Worm (Caenorhabditis elegans) whole organism, dauer: ENCODE data around the gene Y51H7C.10.

Experiments
- unc-62 ChIP-seq: sonication (generic microtip); optimal IDR thresholded peaks from 2 replicates; lab custom pipeline; 2017; ENCODE audit warnings: missing biosample characterization, missing genetic modification reagents, missing genetic modification characterization

Y51H7C.10 gene

ce11 chrII:1402167-1402619, 21.4 kb downstream of the Y51H7C.10 start, which contains the start of gene Y51H7C.7:
Y51H7C.7 (plus strand) TSS chrII:1402569.
- TF ChIP-seq unc-62 (GFP tag; lab: Kevin White, UChicago), result no peak

- TF ChIP-seq unc-62 (GFP tag; lab: Kevin White, UChicago), result no peak
Measured at ce11 chrII:1401474-1401873, 22.1 kb downstream of the Y51H7C.10 start, which contains the start of gene Y51H7C.8. Y51H7C.8 (plus strand) TSS chrII:1401774.

- no peak for TF ChIP-seq unc-62 (GFP tag; lab: Kevin White, UChicago)
Measured at ce11 chrII:1400105-1400504, 23.5 kb downstream of the Y51H7C.10 start, which contains the start of gene F54D12.1. F54D12.1 (plus strand) TSS chrII:1400405.

- TF ChIP-seq unc-62 (GFP tag; lab: Kevin White, UChicago), result no peak
Measured at ce11 chrII:1398396-1398795, 25.2 kb downstream of the Y51H7C.10 start, which contains the start of gene F54D12.2. F54D12.2 (plus strand) TSS chrII:1398696.

ce11 chrII:1397703-1398102, 25.9 kb downstream of the Y51H7C.10 start, which contains the start of gene F54D12.8:
F54D12.8 (minus strand) TSS chrII:1398038.
- no peak for TF ChIP-seq unc-62 (GFP tag; lab: Kevin White, UChicago)

- TF ChIP-seq unc-62 (GFP tag; lab: Kevin White, UChicago), result no peak
Measured at ce11 chrII:1386478-1386877, 37.1 kb downstream of the Y51H7C.10 start, which contains the start of gene aat-7. aat-7 (plus strand) TSS chrII:1386870.

- no peak for TF ChIP-seq unc-62 (GFP tag; lab: Kevin White, UChicago)
Measured at ce11 chrII:1385280-1385679, 38.3 kb downstream of the Y51H7C.10 start, which contains the start of gene F54D12.7. F54D12.7 (minus strand) TSS chrII:1385380.

ce11 chrII:1381618-1382017, 41.9 kb downstream of the Y51H7C.10 start, which contains the start of gene F54D12.9:
F54D12.9 (minus strand) TSS chrII:1381718.
- no peak for TF ChIP-seq unc-62 (GFP tag; lab: Kevin White, UChicago)

- no peak for TF ChIP-seq unc-62 (GFP tag; lab: Kevin White, UChicago)
Measured at ce11 chrII:1378259-1378658, 45.3 kb downstream of the Y51H7C.10 start, which contains the start of gene F54D12.10. F54D12.10 (minus strand) TSS chrII:1378359.

- TF ChIP-seq unc-62 (GFP tag; lab: Kevin White, UChicago), result no peak
Measured at ce11 chrII:1376795-1377194, 46.8 kb downstream of the Y51H7C.10 start.

- no peak for TF ChIP-seq unc-62 (GFP tag; lab: Kevin White, UChicago)
Measured at ce11 chrII:1375627-1376026, 47.9 kb downstream of the Y51H7C.10 start.

- no peak for TF ChIP-seq unc-62 (GFP tag; lab: Kevin White, UChicago)
Measured at ce11 chrII:1374889-1375288, 48.7 kb downstream of the Y51H7C.10 start, which contains the start of gene rog-1. rog-1 (minus strand) TSS chrII:1374989.

ce11 chrII:1374486-1374885, 49.1 kb downstream of the Y51H7C.10 start:
- TF ChIP-seq unc-62 (GFP tag; lab: Kevin White, UChicago), result no peak

ce11 chrII:1372966-1373365, 50.6 kb downstream of the Y51H7C.10 start:
- no peak for TF ChIP-seq unc-62 (GFP tag; lab: Kevin White, UChicago)

ce11 chrII:1372138-1372537, 51.4 kb downstream of the Y51H7C.10 start:
- no peak for TF ChIP-seq unc-62 (GFP tag; lab: Kevin White, UChicago)

- TF ChIP-seq unc-62 (GFP tag; lab: Kevin White, UChicago), result no peak
Measured at ce11 chrII:1371533-1371932, 52.0 kb downstream of the Y51H7C.10 start.
